1 worm cellular context compared by ENCODE assay signal in the genomic region with DNA sequence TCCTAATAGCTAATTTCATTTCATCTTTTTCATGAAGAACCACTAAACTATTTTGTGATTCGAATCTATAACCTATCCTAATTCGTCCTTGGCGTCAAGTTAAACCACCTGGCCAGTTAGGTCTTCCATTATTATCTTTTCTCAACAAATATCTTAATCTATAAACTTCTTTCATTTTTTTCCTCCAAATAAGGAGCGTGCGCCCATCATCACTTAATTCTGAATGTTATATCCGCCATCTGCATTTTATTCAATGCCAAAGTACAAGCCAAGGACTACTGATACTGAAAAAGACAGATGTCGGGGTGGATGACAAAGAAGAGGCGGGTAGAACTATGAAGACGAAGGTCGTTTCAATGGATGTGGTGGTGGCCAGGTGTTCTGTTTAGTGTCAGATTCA.
TF ChIP-seq lines count a peak whose summit lies in the region.

No protein-coding gene starts in this region.

TF ChIP-seq in whole organism, L1 larva, 84 proteins besides CTCF, POLR2A, EP300 and RAD21 (continued from another document):
- TF ChIP-seq isw-1 (GFP tag; IDR thresholded peaks at IDR 0.05; lab: Robert Waterston, UW) (no peak), rnt-1 (tag; optimal IDR thresholded peaks at IDR 0.05; lab: Kevin White, UChicago) (no peak), ama-1 (optimal IDR thresholded peaks at IDR 0.05; lab: Kevin White, UChicago) (no peak), ztf-11 (tag; optimal IDR thresholded peaks at IDR 0.05; lab: Kevin White, UChicago) (no peak), alr-1 (tag; optimal IDR thresholded peaks at IDR 0.05; lab: Kevin White, UChicago; ENCODE audit: borderline replicate concordance) (no peak), sptf-1 (tag; optimal IDR thresholded peaks at IDR 0.05; lab: Kevin White, UChicago) (no peak), lir-3 (tag; optimal IDR thresholded peaks at IDR 0.05; lab: Kevin White, UChicago; ENCODE audit: poor library complexity) (no peak), elt-2 (tag; optimal IDR thresholded peaks at IDR 0.05; lab: Kevin White, UChicago) (no peak), elt-3 (tag; optimal IDR thresholded peaks at IDR 0.05; lab: Kevin White, UChicago) (peak in 1 of 6 experiments; percentile 39), nhr-71 (tag; optimal IDR thresholded peaks at IDR 0.05; lab: Kevin White, UChicago) (peak; percentile 16), sox-4 (tag; optimal IDR thresholded peaks at IDR 0.05; lab: Kevin White, UChicago) (no peak), hlh-4 (tag; optimal IDR thresholded peaks at IDR 0.05; lab: Kevin White, UChicago) (no peak), lin-14 (GFP tag; optimal IDR thresholded peaks at IDR 0.05; lab: Kevin White, UChicago) (peak; percentile 63), efl-3 (GFP tag; optimal IDR thresholded peaks at IDR 0.05; lab: Kevin White, UChicago) (no peak), dsc-1 (tag; optimal IDR thresholded peaks at IDR 0.05; lab: Kevin White, UChicago) (no peak), nhr-85 (tag; lab: Kevin White, UChicago) (peak; percentile 79), unc-130 (tag; optimal IDR thresholded peaks at IDR 0.05; lab: Kevin White, UChicago) (no peak), mab-9 (GFP tag; IDR thresholded peaks at IDR 0.05; lab: Robert Waterston, UW) (no peak)
